Fruit fly (Drosophila melanogaster): ENCODE data around the gene CG42359.

CG42359 gene

dm6 chr3R:19163972-19164819 lies 2.1 kb upstream of the CG42359 start, which contains the start of gene sqz (continued):
- no peak for TF ChIP-seq C15 (GFP tag; IDR thresholded peaks at IDR 0.05)
- TF ChIP-seq CG4617 (GFP tag; optimal IDR thresholded peaks at IDR 0.05; ENCODE audit: borderline replicate concordance): no peak
- TF ChIP-seq YL-1 (GFP tag; optimal IDR thresholded peaks at IDR 0.05): peak; percentile 33
- TF ChIP-seq otp (GFP tag; IDR thresholded peaks at IDR 0.05): peak; percentile 8; the same call in 1 of the 3 replicates
- no peak for TF ChIP-seq CG17829 (tag; optimal IDR thresholded peaks at IDR 0.05)
- TF ChIP-seq tap (tag; optimal IDR thresholded peaks at IDR 0.05): no peak
- TF ChIP-seq gro (GFP tag; optimal IDR thresholded peaks at IDR 0.05): peak; percentile 16
- TF ChIP-seq CG3163 (GFP tag; optimal IDR thresholded peaks at IDR 0.05): peak; percentile 96
- TF ChIP-seq CG17802 (tag; optimal IDR thresholded peaks at IDR 0.05): no peak
- no peak; the same call in 2 of the 3 replicates for TF ChIP-seq sr (GFP tag; IDR thresholded peaks at IDR 0.05)
- no peak for TF ChIP-seq CG1024 (GFP tag; IDR thresholded peaks at IDR 0.05)
- no peak for TF ChIP-seq CG10147 (GFP tag; optimal IDR thresholded peaks at IDR 0.05)
- no peak for TF ChIP-seq gcm (GFP tag; optimal IDR thresholded peaks at IDR 0.05)
- no peak for TF ChIP-seq CG15696 (tag; optimal IDR thresholded peaks at IDR 0.05)
- TF ChIP-seq wor (GFP tag; IDR thresholded peaks at IDR 0.05): no peak
- no peak for TF ChIP-seq CG4820 (GFP tag; optimal IDR thresholded peaks at IDR 0.05)
- TF ChIP-seq CG4730 (GFP tag; IDR thresholded peaks at IDR 0.05): no peak
- TF ChIP-seq ac (GFP tag; optimal IDR thresholded peaks at IDR 0.05): no peak
- no peak for TF ChIP-seq Ada2b (GFP tag; IDR thresholded peaks at IDR 0.05)
- peak; percentile 47 for TF ChIP-seq CG10543 (GFP tag; optimal IDR thresholded peaks at IDR 0.05)
- no peak for TF ChIP-seq D19B (GFP tag; optimal IDR thresholded peaks at IDR 0.05)
- no peak for TF ChIP-seq emc (GFP tag; optimal IDR thresholded peaks at IDR 0.05)
- TF ChIP-seq CG9876 (GFP tag; optimal IDR thresholded peaks at IDR 0.05): no peak
- no peak for TF ChIP-seq dati (GFP tag; IDR thresholded peaks at IDR 0.05)
- TF ChIP-seq CG6813 (GFP tag; optimal IDR thresholded peaks at IDR 0.05): peak; percentile 39
- TF ChIP-seq odd (GFP tag; optimal IDR thresholded peaks at IDR 0.05): peak; percentile 26
- no peak for TF ChIP-seq ttk (GFP tag; IDR thresholded peaks at IDR 0.05)
- TF ChIP-seq NfI (GFP tag; optimal IDR thresholded peaks at IDR 0.05): no peak
- no peak for TF ChIP-seq Taf1 (GFP tag; IDR thresholded peaks at IDR 0.05)
- TF ChIP-seq lab (GFP tag; optimal IDR thresholded peaks at IDR 0.05): peak; percentile 37
- TF ChIP-seq CG14860 (GFP tag; IDR thresholded peaks at IDR 0.05; ENCODE audit: partially characterized antibody): no peak
- TF ChIP-seq Sry-β (GFP tag; optimal IDR thresholded peaks at IDR 0.05): no peak
- TF ChIP-seq Adf1 (GFP tag; IDR thresholded peaks at IDR 0.05): peak; percentile 47; the same call in 1 of the 2 replicates
- no peak for TF ChIP-seq lov (optimal IDR thresholded peaks at IDR 0.05)
- 0 out of 3 replicates have a peak, but pooled peaks have one; percentile 34 for TF ChIP-seq lov (GFP tag; IDR thresholded peaks at IDR 0.05)
- TF ChIP-seq kah (GFP tag; optimal IDR thresholded peaks at IDR 0.05): no peak
- TF ChIP-seq CG18262 (tag; optimal IDR thresholded peaks at IDR 0.05): peak; percentile 0
- TF ChIP-seq CG7928 (GFP tag; optimal IDR thresholded peaks at IDR 0.05): no peak
- peak; percentile 25; the same call in 1 of the 2 replicates for TF ChIP-seq amos (GFP tag; IDR thresholded peaks at IDR 0.05; ENCODE audit: partially characterized antibody)
- TF ChIP-seq twi (tag; optimal IDR thresholded peaks at IDR 0.05): no peak
- no peak for TF ChIP-seq sug (tag; optimal IDR thresholded peaks at IDR 0.05)
- TF ChIP-seq CG13123 (GFP tag; optimal IDR thresholded peaks at IDR 0.05): no peak
- TF ChIP-seq CG6254 (GFP tag; optimal IDR thresholded peaks at IDR 0.05): peak; percentile 33
- peak; percentile 61; the same call in 1 of the 2 replicates for TF ChIP-seq CG32532 (GFP tag; IDR thresholded peaks at IDR 0.05)
- TF ChIP-seq CG13775 (GFP tag; optimal IDR thresholded peaks at IDR 0.05): peak; percentile 12
- no peak for TF ChIP-seq CG17359 (tag; optimal IDR thresholded peaks at IDR 0.05)
- no peak for TF ChIP-seq ato (GFP tag; IDR thresholded peaks at IDR 0.05; ENCODE audit: partially characterized antibody)
- no peak for TF ChIP-seq Lim3 (GFP tag; IDR thresholded peaks at IDR 0.05)
- TF ChIP-seq Lpt (GFP tag; optimal IDR thresholded peaks at IDR 0.05): no peak
